Fruit fly (Drosophila melanogaster) whole organism, embryonic: ENCODE data around the gene CG31347.
A peak's percentile ranks its signal among the peaks of the same experiment; 100 is the strongest.

Source experiments
- Asciz ChIP-seq: fragments of 200-800 bp; sonication (Bioruptor generic); optimal IDR thresholded peaks from 2 replicates; lab custom pipeline; 2017; ENCODE audit warnings: missing biosample characterization, mild to moderate bottlenecking, missing genetic modification characterization, missing genetic modification reagents
- Blimp-1 ChIP-seq: fragments of 200-800 bp; sonication (Bioruptor generic); optimal IDR thresholded peaks from 3 replicates; lab custom pipeline; 2018; ENCODE audit warnings: missing biosample characterization, missing genetic modification characterization, mild to moderate bottlenecking, moderate library complexity, missing genetic modification reagents
- CG10959 ChIP-seq: fragments of 200-800 bp; sonication (Bioruptor generic); IDR thresholded peaks from 2 replicates; pipeline ENCODE4 v1.3.6; 2022; ENCODE audit warnings: missing biosample characterization, missing genetic modification characterization
- CG11456 ChIP-seq: fragments of 200-800 bp; sonication (Bioruptor generic); IDR thresholded peaks from 3 replicates; pipeline ENCODE4 v1.3.6; 2022; ENCODE audit warnings: missing biosample characterization, missing genetic modification characterization
- CG12299 ChIP-seq: fragments of 200-800 bp; sonication (Bioruptor generic); optimal IDR thresholded peaks from 2 replicates; lab custom pipeline; 2018; ENCODE audit warnings: missing biosample characterization, mild to moderate bottlenecking, missing genetic modification characterization
- CG12942 ChIP-seq: fragments of 200-800 bp; sonication (Bioruptor generic); optimal IDR thresholded peaks from 3 replicates; lab custom pipeline; 2016; ENCODE audit warnings: missing biosample characterization, missing genetic modification characterization
- CG15269 ChIP-seq: fragments of 200-800 bp; sonication (Bioruptor generic); optimal IDR thresholded peaks from 2 replicates; lab custom pipeline; 2018; ENCODE audit warnings: missing biosample characterization, mild to moderate bottlenecking, missing genetic modification characterization, moderate library complexity
- CG17359 ChIP-seq: fragments of 200-800 bp; sonication (Bioruptor generic); optimal IDR thresholded peaks from 3 replicates; lab custom pipeline; 2018; ENCODE audit warnings: missing biosample characterization, mild to moderate bottlenecking, missing genetic modification characterization, moderate library complexity
- CG17385 ChIP-seq: fragments of 200-800 bp; sonication (Bioruptor generic); optimal IDR thresholded peaks from 3 replicates; lab custom pipeline; 2018; ENCODE audit warnings: missing biosample characterization, mild to moderate bottlenecking, missing genetic modification characterization
- CG17829 ChIP-seq: fragments of 200-800 bp; optimal IDR thresholded peaks from 2 replicates; lab custom pipeline; 2019; ENCODE audit warnings: missing biosample characterization, mild to moderate bottlenecking, missing genetic modification characterization, moderate library complexity
- CG1792 ChIP-seq: fragments of 200-800 bp; sonication (Bioruptor generic); optimal IDR thresholded peaks from 2 replicates; lab custom pipeline; 2016; ENCODE audit warnings: missing biosample characterization, missing genetic modification characterization
- CG18476 ChIP-seq: fragments of 200-800 bp; sonication (Bioruptor generic); optimal IDR thresholded peaks from 2 replicates; lab custom pipeline; 2016; ENCODE audit warnings: missing biosample characterization, mild to moderate bottlenecking, missing genetic modification characterization
- CG31441 ChIP-seq: fragments of 200-800 bp; sonication (Bioruptor generic); IDR thresholded peaks from 2 replicates; pipeline ENCODE4 v1.3.6; 2022; ENCODE audit warnings: missing biosample characterization, missing genetic modification characterization
- CG3281 ChIP-seq: fragments of 200-800 bp; sonication (Bioruptor generic); optimal IDR thresholded peaks from 3 replicates; lab custom pipeline; 2017; ENCODE audit warnings: missing biosample characterization, mild to moderate bottlenecking, missing genetic modification characterization
- CG33557 ChIP-seq: fragments of 200-800 bp; sonication (Bioruptor generic); optimal IDR thresholded peaks from 2 replicates; lab custom pipeline; 2019; ENCODE audit warnings: missing biosample characterization, mild to moderate bottlenecking, missing genetic modification characterization, moderate library complexity
- CG3407 ChIP-seq: fragments of 200-800 bp; sonication (Bioruptor generic); optimal IDR thresholded peaks from 2 replicates; lab custom pipeline; 2018; ENCODE audit warnings: missing biosample characterization, mild to moderate bottlenecking, missing genetic modification characterization
- CG34376 ChIP-seq: fragments of 200-800 bp; sonication (Bioruptor generic); optimal IDR thresholded peaks from 2 replicates; lab custom pipeline; 2018; ENCODE audit warnings: missing biosample characterization, mild to moderate bottlenecking, missing genetic modification characterization
- CG3726 ChIP-seq: fragments of 200-800 bp; sonication (Bioruptor generic); IDR thresholded peaks from 3 replicates; pipeline ENCODE4, ENCODE4 v1.3.6; 2022; ENCODE audit warnings: missing biosample characterization, missing genetic modification characterization
- CG7556 ChIP-seq: fragments of 200-800 bp; sonication (Bioruptor generic); optimal IDR thresholded peaks from 2 replicates; lab custom pipeline; 2017; ENCODE audit warnings: missing biosample characterization, mild to moderate bottlenecking, missing genetic modification characterization
- CG7928 ChIP-seq: fragments of 200-800 bp; sonication (Bioruptor generic); optimal IDR thresholded peaks from 2 replicates; lab custom pipeline; 2017; ENCODE audit warnings: missing biosample characterization, mild to moderate bottlenecking, missing genetic modification characterization
- CG8924 ChIP-seq: fragments of 200-800 bp; optimal IDR thresholded peaks from 3 replicates; lab custom pipeline; 2019; ENCODE audit warnings: missing biosample characterization, mild to moderate bottlenecking, missing genetic modification characterization, moderate library complexity
- Dfd ChIP-seq, 2 experiments: fragments of >200 bp; optimal IDR thresholded peaks; 2 replicates each; lab custom pipeline; 2017; ENCODE audit warnings: missing biosample characterization in 2 of 2, missing genetic modification characterization in 2 of 2
- E2f1 ChIP-seq: fragments of 200-800 bp; sonication (Bioruptor generic); IDR thresholded peaks from 2 replicates; pipeline ENCODE4 v1.3.6; 2022; ENCODE audit warnings: missing biosample characterization, missing genetic modification characterization
- Eip74EF ChIP-seq, 2 experiments: fragments of 200-800 bp in 1 of 2; fragments of >200 bp in 1 of 2; sonication (Bioruptor generic) in 1 of 2; optimal IDR thresholded peaks; 2 replicates each; lab custom pipeline; 2017 to 2019; ENCODE audit warnings: missing biosample characterization in 2 of 2, missing genetic modification characterization in 2 of 2, mild to moderate bottlenecking in 1 of 2, moderate library complexity in 1 of 2
- Fer2 ChIP-seq: fragments of 200-800 bp; sonication (Bioruptor generic); optimal IDR thresholded peaks from 2 replicates; lab custom pipeline; 2018; ENCODE audit warnings: missing biosample characterization, mild to moderate bottlenecking, missing genetic modification characterization, moderate library complexity
- Hr3 ChIP-seq: fragments of 200-800 bp; sonication (Bioruptor generic); optimal IDR thresholded peaks from 3 replicates; lab custom pipeline; 2016; ENCODE audit warnings: missing biosample characterization, missing genetic modification characterization
- Hr51 ChIP-seq, 2 experiments: fragments of 200-800 bp; sonication (Bioruptor generic); optimal IDR thresholded peaks; 2 replicates in 1 of 2; 3 replicates in 1 of 2; lab custom pipeline; 2016 to 2018; ENCODE audit warnings: missing biosample characterization in 2 of 2, missing genetic modification characterization in 2 of 2, mild to moderate bottlenecking in 1 of 2, moderate library complexity in 1 of 2
- NFAT ChIP-seq: fragments of 200-800 bp; sonication (Bioruptor generic); IDR thresholded peaks from 2 replicates; pipeline ENCODE4 v1.3.6; 2022; ENCODE audit warnings: missing biosample characterization, missing genetic modification characterization
- Nf-YB ChIP-seq: fragments of 200-800 bp; sonication (Bioruptor generic); optimal IDR thresholded peaks from 3 replicates; lab custom pipeline; 2019; ENCODE audit warnings: missing biosample characterization, mild to moderate bottlenecking, missing genetic modification characterization, moderate library complexity
- Nf-YC ChIP-seq: fragments of 200-800 bp; optimal IDR thresholded peaks from 3 replicates; lab custom pipeline; 2019; ENCODE audit warnings: missing biosample characterization, mild to moderate bottlenecking, missing genetic modification characterization, moderate library complexity
- NfI ChIP-seq: fragments of 200-800 bp; sonication (Bioruptor generic); optimal IDR thresholded peaks from 3 replicates; lab custom pipeline; 2018; ENCODE audit warnings: missing biosample characterization, mild to moderate bottlenecking, missing genetic modification characterization, moderate library complexity
- Poxn ChIP-seq: fragments of 200-800 bp; sonication (Bioruptor generic); IDR thresholded peaks from 2 replicates; pipeline ENCODE4 v1.3.6; 2022; ENCODE audit warnings: missing biosample characterization, missing genetic modification characterization
- Ptx1 ChIP-seq: fragments of 200-800 bp; sonication (Bioruptor generic); IDR thresholded peaks from 2 replicates; pipeline ENCODE4 v1.3.6; 2022; ENCODE audit warnings: missing biosample characterization, missing genetic modification characterization
- abd-A ChIP-seq: fragments of 200-800 bp; sonication (Bioruptor generic); optimal IDR thresholded peaks from 3 replicates; lab custom pipeline; 2019; ENCODE audit warnings: missing biosample characterization, mild to moderate bottlenecking, missing genetic modification characterization, moderate library complexity
- cg ChIP-seq: fragments of 200-800 bp; sonication (Bioruptor generic); optimal IDR thresholded peaks from 3 replicates; lab custom pipeline; 2019; ENCODE audit warnings: missing biosample characterization, mild to moderate bottlenecking, missing genetic modification characterization, moderate library complexity
- chm ChIP-seq: fragments of 200-800 bp; sonication (Bioruptor generic); IDR thresholded peaks from 2 replicates; pipeline ENCODE4 v1.3.6; 2022; ENCODE audit warnings: missing biosample characterization, missing genetic modification characterization
- ci ChIP-seq: fragments of 200-800 bp; sonication (Bioruptor generic); IDR thresholded peaks from 3 replicates; pipeline ENCODE4 v1.3.6; 2022; ENCODE audit warnings: missing biosample characterization, missing genetic modification characterization
- fd3F ChIP-seq: fragments of 200-800 bp; sonication (Bioruptor generic); optimal IDR thresholded peaks from 2 replicates; lab custom pipeline; 2018; ENCODE audit warnings: missing biosample characterization, mild to moderate bottlenecking, missing genetic modification characterization, moderate library complexity
- gem ChIP-seq: fragments of 200-800 bp; sonication (Bioruptor generic); optimal IDR thresholded peaks from 2 replicates; lab custom pipeline; 2019; ENCODE audit warnings: missing biosample characterization, mild to moderate bottlenecking, missing genetic modification characterization, moderate library complexity
- kah ChIP-seq: fragments of 200-800 bp; sonication (Bioruptor generic); optimal IDR thresholded peaks from 2 replicates; lab custom pipeline; 2018; ENCODE audit warnings: missing biosample characterization, mild to moderate bottlenecking, missing genetic modification characterization
- kay ChIP-seq: fragments of 200-800 bp; sonication (Bioruptor generic); optimal IDR thresholded peaks from 2 replicates; lab custom pipeline; 2016; ENCODE audit warnings: missing biosample characterization, missing genetic modification characterization
- nmo ChIP-seq: fragments of 200-800 bp; sonication (Bioruptor generic); optimal IDR thresholded peaks from 2 replicates; lab custom pipeline; 2018; ENCODE audit warnings: missing biosample characterization, mild to moderate bottlenecking, missing genetic modification characterization, moderate library complexity
- pita ChIP-seq: fragments of 200-800 bp; sonication (Bioruptor generic); optimal IDR thresholded peaks from 2 replicates; lab custom pipeline; 2017; ENCODE audit warnings: missing biosample characterization, mild to moderate bottlenecking, missing genetic modification characterization
- ranshi ChIP-seq: fragments of 200-800 bp; sonication (Bioruptor generic); IDR thresholded peaks from 2 replicates; pipeline ENCODE4 v1.3.6; 2022; ENCODE audit warnings: missing biosample characterization, missing genetic modification characterization
- row ChIP-seq: fragments of 200-800 bp; sonication (Bioruptor generic); IDR thresholded peaks from 3 replicates; pipeline ENCODE4 v1.3.6; 2022; ENCODE audit warnings: missing biosample characterization, missing genetic modification characterization
- slou ChIP-seq: fragments of 200-800 bp; sonication (Bioruptor generic); optimal IDR thresholded peaks from 3 replicates; lab custom pipeline; 2016; ENCODE audit warnings: missing biosample characterization, missing genetic modification characterization
- sug ChIP-seq: fragments of 200-800 bp; optimal IDR thresholded peaks from 2 replicates; lab custom pipeline; 2019; ENCODE audit warnings: missing biosample characterization, mild to moderate bottlenecking, missing genetic modification characterization, moderate library complexity
- unpg ChIP-seq: fragments of 200-800 bp; sonication (Bioruptor generic); optimal IDR thresholded peaks from 3 replicates; lab custom pipeline; 2018; ENCODE audit warnings: missing biosample characterization, mild to moderate bottlenecking, missing genetic modification characterization, moderate library complexity
- vnd ChIP-seq: fragments of 200-800 bp; sonication (Bioruptor generic); IDR thresholded peaks from 3 replicates; pipeline ENCODE4 v1.3.6; 2022; ENCODE audit warnings: missing biosample characterization, missing genetic modification characterization; ENCODE audit not compliant: partially characterized antibody

CG31347 gene

DNA sequence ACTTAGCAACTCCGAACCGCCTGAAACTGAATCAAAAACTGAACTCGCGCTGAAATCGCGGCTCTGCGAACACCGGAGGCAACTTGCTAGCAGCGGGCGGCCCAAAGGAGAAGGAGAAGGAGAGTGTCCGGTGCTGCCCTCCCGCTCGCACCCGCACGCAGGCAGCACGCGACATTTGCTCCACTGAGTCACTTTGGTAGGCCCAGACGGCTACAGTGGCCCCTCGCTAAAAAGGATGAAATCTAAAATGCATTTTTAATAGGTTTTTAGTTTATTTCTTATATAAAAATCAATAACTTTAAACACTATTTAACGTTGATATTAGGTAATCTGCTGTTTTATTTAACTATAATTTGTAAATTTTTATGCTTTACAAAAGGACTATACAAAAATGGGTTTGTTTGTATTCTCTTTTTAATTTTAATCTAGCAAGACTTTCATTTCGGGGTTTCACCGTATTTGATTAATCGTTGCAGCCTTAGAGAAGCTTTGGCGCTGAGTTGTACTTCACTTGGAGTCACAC lies 30.1 kb upstream of the CG31347 start, which contains the start of gene Men (continued):
- TF ChIP-seq Nf-YB (GFP tag; lab: Kevin White, UChicago) (peak; percentile 19), CG8924 (tag; lab: Kevin White, UChicago) (peak; percentile 67), CG7928 (GFP tag; lab: Kevin White, UChicago) (no peak), kah (GFP tag; lab: Kevin White, UChicago) (peak; percentile 16), CG12299 (tag; lab: Kevin White, UChicago) (peak; percentile 15), CG33557 (GFP tag; lab: Kevin White, UChicago) (peak; percentile 31), cg (no peak), CG12942 (peak; percentile 41), ranshi (GFP tag; lab: Robert Waterston, UW) (peak; percentile 65), chm (GFP tag; lab: Robert Waterston, UW) (0 out of 2 replicates have a peak, but pooled peaks have one; percentile 11), CG3407 (GFP tag; lab: Kevin White, UChicago) (peak; percentile 37), abd-A (tag; lab: Kevin White, UChicago) (no peak), CG15269 (tag; lab: Kevin White, UChicago) (peak; percentile 82), CG34376 (no peak), CG3281 (GFP tag; lab: Kevin White, UChicago) (peak; percentile 49), slou (no peak), CG17359 (tag; lab: Kevin White, UChicago) (peak; percentile 61), E2f1 (peak; percentile 63), CG11456 (GFP tag; lab: Robert Waterston, UW) (0 out of 3 replicates have a peak, but pooled peaks have one; percentile 20), Hr51 (GFP tag; optimal IDR thresholded peaks at IDR 0.05; lab: Kevin White, UChicago) (peak in 1 of 2 experiments; percentile 88), unpg (GFP tag; lab: Kevin White, UChicago) (peak; percentile 75), Nf-YC (peak; percentile 68), CG17829 (tag; lab: Kevin White, UChicago) (peak; percentile 60), NfI (peak; percentile 27), vnd (GFP tag; lab: Robert Waterston, UW) (no peak), ci (GFP tag; lab: Robert Waterston, UW) (0 out of 3 replicates have a peak, but pooled peaks have one; percentile 24), row (GFP tag; lab: Robert Waterston, UW) (peak; percentile 70), fd3F (peak; percentile 40), Blimp-1 (peak; percentile 61), Eip74EF (GFP tag; optimal IDR thresholded peaks at IDR 0.05; lab: Kevin White, UChicago) (peak in 1 of 2 experiments; percentile 59), CG10959 (GFP tag; lab: Robert Waterston, UW) (0 out of 2 replicates have a peak, but pooled peaks have one; percentile 11), gem (tag; lab: Kevin White, UChicago) (peak; percentile 83), CG18476 (GFP tag; lab: Kevin White, UChicago) (peak; percentile 48), kay (GFP tag; lab: Kevin White, UChicago) (peak; percentile 45), pita (GFP tag; lab: Kevin White, UChicago) (no peak), nmo (GFP tag; lab: Kevin White, UChicago) (peak; percentile 75), sug (tag; lab: Kevin White, UChicago) (peak; percentile 62), Dfd (GFP tag; optimal IDR thresholded peaks at IDR 0.05; lab: Kevin White, UChicago) (no peak), CG1792 (GFP tag; lab: Kevin White, UChicago) (no peak), Ptx1 (GFP tag; lab: Robert Waterston, UW) (peak; percentile 80), NFAT (peak; percentile 37; the same call in 1 of the 2 replicates), CG7556 (GFP tag; lab: Kevin White, UChicago) (peak; percentile 78), CG31441 (GFP tag; lab: Robert Waterston, UW) (peak; percentile 81), Asciz (GFP tag; lab: Kevin White, UChicago) (peak; percentile 33), Hr3 (GFP tag; lab: Kevin White, UChicago) (peak; percentile 34), CG3726 (GFP tag; lab: Robert Waterston, UW) (0 out of 3 replicates have a peak, but pooled peaks have one; percentile 24), Fer2 (peak; percentile 34), CG17385 (GFP tag; lab: Kevin White, UChicago) (peak; percentile 62), Poxn (GFP tag; lab: Robert Waterston, UW) (no peak)
